2 worm cellular contexts compared by ENCODE assay signal in genomic region chrX:9656772-9657171, ce11.
TF ChIP-seq lines count a peak whose summit lies in the region.

No protein-coding gene starts in this region.

TF ChIP-seq in whole organism, L1 larva, 84 proteins besides CTCF, POLR2A, EP300 and RAD21:
- TF ChIP-seq nhr-20 (tag; optimal IDR thresholded peaks at IDR 0.05; lab: Kevin White, UChicago), result no peak
- peak; percentile 45 for TF ChIP-seq fkh-8 (tag; optimal IDR thresholded peaks at IDR 0.05; lab: Kevin White, UChicago)
- TF ChIP-seq tlp-1 (tag; optimal IDR thresholded peaks at IDR 0.05; lab: Kevin White, UChicago), result no peak
- TF ChIP-seq dsc-1 (tag; optimal IDR thresholded peaks at IDR 0.05; lab: Kevin White, UChicago), result peak; percentile 41

TF ChIP-seq in whole organism, L4 larva, 104 proteins besides CTCF, POLR2A, EP300 and RAD21:
- TF ChIP-seq nhr-111 (GFP tag; optimal IDR thresholded peaks at IDR 0.05; lab: Kevin White, UChicago) (no peak), aha-1 (tag; lab: Kevin White, UChicago) (peak; percentile 91), lin-1 (GFP tag; IDR thresholded peaks at IDR 0.05; lab: Robert Waterston, UW) (no peak)
TF ChIP-seq in whole organism, L4 larva: peak in this region for 1.

Comparison
In these comparisons a context has a peak if more than half of its experiments do, and no peak if none do; other contexts are left out.
1. Of the 29 proteins assayed by ChIP-seq in both whole organism, L4 larva and whole organism, L1 larva: peak only in whole organism, L4 larva: aha-1; only in whole organism, L1 larva: none; in both: none; in neither: 28.